Worm (Caenorhabditis elegans): Measurements from ENCODE around the gene B0393.7.
A peak's percentile ranks its signal among the peaks of the same experiment; 100 is the strongest.
"Not testable (repeated sequence)": the region's sequence is repeated elsewhere in the genome, so short reads cannot be mapped to it uniquely, and the experiment has no call there.

Gene B0393.7

ce11 chrIII:4796039-4796438 lies 18.1 kb upstream of the B0393.7 start (continued):
- TF ChIP-seq R02D3.7 (tag; optimal IDR thresholded peaks at IDR 0.05) (peak; percentile 42), lsy-12 (tag; optimal IDR thresholded peaks at IDR 0.05) (peak; percentile 61), nhr-43 (tag; optimal IDR thresholded peaks at IDR 0.05; ENCODE audit: poor library complexity, severe bottlenecking) (peak; percentile 45), egl-5 (tag; optimal IDR thresholded peaks at IDR 0.05) (no peak), lin-39 (tag; optimal IDR thresholded peaks at IDR 0.05) (peak; percentile 22), sea-2 (GFP tag; optimal IDR thresholded peaks at IDR 0.05) (no peak), hmg-11 (tag; optimal IDR thresholded peaks at IDR 0.05) (peak; percentile 66), snpc-4 (tag; optimal IDR thresholded peaks at IDR 0.05) (peak; percentile 82), nhr-77 (tag; optimal IDR thresholded peaks at IDR 0.05) (peak; percentile 66), nhr-76 (tag; optimal IDR thresholded peaks at IDR 0.05) (no peak), nhr-12 (tag; optimal IDR thresholded peaks at IDR 0.05) (no peak), aly-2 (tag; optimal IDR thresholded peaks at IDR 0.05) (no peak), daf-12 (tag; optimal IDR thresholded peaks at IDR 0.05) (no peak), mdl-1 (tag; optimal IDR thresholded peaks at IDR 0.05) (no peak), ama-1 (optimal IDR thresholded peaks at IDR 0.05) (peak; percentile 59), tbx-2 (tag; optimal IDR thresholded peaks at IDR 0.05) (no peak), nhr-237 (tag; optimal IDR thresholded peaks at IDR 0.05) (no peak), jun-1 (tag; optimal IDR thresholded peaks at IDR 0.05) (peak; percentile 96), unc-39 (tag; optimal IDR thresholded peaks at IDR 0.05) (no peak), ceh-9 (tag; optimal IDR thresholded peaks at IDR 0.05) (no peak), ZK546.5 (tag; optimal IDR thresholded peaks at IDR 0.05) (no peak)

DNA sequence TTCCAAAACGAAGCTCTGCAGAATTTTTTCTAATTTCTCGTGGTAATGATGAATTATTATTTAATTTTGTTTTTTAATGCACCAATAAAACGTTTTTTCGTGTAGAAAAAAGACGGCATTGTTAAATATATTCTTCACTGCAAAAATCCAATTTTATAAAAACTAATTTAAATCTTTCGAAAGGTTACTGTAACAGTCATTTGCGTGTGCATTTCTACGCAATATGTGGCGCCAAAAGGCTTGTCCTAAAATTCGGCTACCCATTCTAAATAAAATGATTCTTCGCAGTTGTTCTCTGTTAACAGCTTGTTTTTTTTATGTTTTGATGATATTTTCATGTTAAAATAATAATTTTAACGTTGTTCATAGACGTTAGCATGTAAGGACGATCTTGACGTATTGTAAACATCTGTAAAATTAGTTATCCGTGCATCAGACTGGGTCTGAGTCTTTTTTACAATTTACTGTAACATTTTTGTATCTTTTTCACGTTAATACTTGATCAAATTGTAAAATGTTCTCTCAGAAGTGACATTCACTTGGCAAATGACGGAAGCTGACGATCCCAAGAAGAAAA lies 14.7 kb upstream of the B0393.7 start, which contains the start of gene mip-1:
Gene mip-1 (plus strand): TSS at position 527 of the 577 bp plus-strand sequence.
- TF ChIP-seq lsy-12 (tag; optimal IDR thresholded peaks at IDR 0.05) (no peak), ztf-4 (tag; optimal IDR thresholded peaks at IDR 0.05) (no peak), fkh-10 (GFP tag; optimal IDR thresholded peaks at IDR 0.05) (no peak), nhr-43 (tag; optimal IDR thresholded peaks at IDR 0.05; ENCODE audit: poor library complexity, severe bottlenecking) (no peak), ceh-28 (tag; optimal IDR thresholded peaks at IDR 0.05) (no peak), ceh-82 (tag; optimal IDR thresholded peaks at IDR 0.05) (no peak)

ce11 chrIII:4785714-4786113 lies 7.8 kb upstream of the B0393.7 start, which contains the start of gene mel-28:
TSS of gene mel-28 (plus strand) at chrIII:4786080.
- TF ChIP-seq fkh-2 (tag; optimal IDR thresholded peaks at IDR 0.05): no peak
- peak; percentile 48 for TF ChIP-seq pha-4 (tag; optimal IDR thresholded peaks at IDR 0.05)
- TF ChIP-seq egl-27 (tag; optimal IDR thresholded peaks at IDR 0.05): no peak
- peak; percentile 44 for TF ChIP-seq egl-5 (tag; optimal IDR thresholded peaks at IDR 0.05)
- TF ChIP-seq lin-15B (tag; optimal IDR thresholded peaks at IDR 0.05): peak; percentile 20
- TF ChIP-seq snpc-4 (tag; optimal IDR thresholded peaks at IDR 0.05): no peak

DNA sequence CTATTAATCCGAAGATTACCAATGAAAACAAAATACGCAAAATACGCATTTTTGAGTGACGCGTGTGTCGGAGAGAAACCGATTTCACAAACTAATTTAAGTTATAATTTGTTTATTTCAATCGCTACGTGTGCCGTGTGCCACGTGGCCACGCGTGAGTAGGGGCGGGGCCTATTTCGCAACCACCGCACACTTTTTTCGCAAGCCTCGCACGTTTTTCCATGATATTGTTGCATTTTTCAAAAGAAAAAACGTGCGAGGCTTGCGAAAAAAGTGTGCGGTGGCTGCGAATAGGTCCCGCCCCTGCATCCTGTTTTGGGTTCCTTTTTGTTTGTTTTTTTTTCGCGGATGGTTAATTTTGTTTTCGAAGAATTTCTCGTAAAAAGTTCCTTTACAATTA lies 7.2 kb upstream of the B0393.7 start, which contains the start of gene enu-3.2:
Gene enu-3.2 (minus strand): TSS at position 105 of the 400 bp plus-strand sequence.
- TF ChIP-seq ztf-11, pqm-1, nhr-67 (tag; optimal IDR thresholded peaks at IDR 0.05): not testable (repeated sequence)

DNA sequence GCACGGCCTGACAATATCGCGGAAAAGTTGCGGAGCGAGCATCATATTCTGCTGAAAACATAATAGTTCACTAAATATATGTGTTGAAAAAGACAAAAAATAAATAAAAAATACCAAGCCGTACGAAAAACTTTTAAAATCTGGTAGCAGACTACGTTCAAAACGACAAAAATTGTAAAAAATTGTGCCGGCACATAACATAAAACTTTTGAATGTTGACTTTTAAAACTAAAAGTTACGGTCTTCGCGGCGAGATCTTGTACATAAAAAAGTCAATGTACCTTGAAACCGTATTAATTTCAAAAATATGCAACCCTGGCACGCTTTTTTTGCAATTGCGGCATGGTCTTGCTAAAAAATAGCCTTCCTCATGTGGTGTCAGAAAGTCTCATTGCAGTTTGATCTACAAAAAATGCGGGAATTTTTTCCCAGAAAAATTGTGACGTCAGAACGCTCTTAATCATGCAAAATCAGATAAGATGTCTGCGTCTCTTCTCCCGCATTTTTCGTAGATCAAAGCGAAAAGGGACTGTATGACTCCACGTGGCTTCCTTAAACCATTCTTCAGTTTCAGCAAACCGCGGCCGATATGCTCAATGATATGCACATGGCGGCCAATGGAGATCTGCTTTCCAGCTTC lies 4.2 kb upstream of the B0393.7 start, which contains the start of the genes gex-5 and C38D4.10:
Gene gex-5 (minus strand): TSS at position 51 of the 640 bp plus-strand sequence.
Gene C38D4.10 (plus strand): TSS at position 590 of the 640 bp plus-strand sequence.
- not testable (repeated sequence) for TF ChIP-seq nhr-43 (tag; optimal IDR thresholded peaks at IDR 0.05; ENCODE audit: poor library complexity, severe bottlenecking); nhr-28 (tag; optimal IDR thresholded peaks at IDR 0.05); daf-12 (tag; optimal IDR thresholded peaks at IDR 0.05)
